Worm (Caenorhabditis elegans) whole organism, L4 larva: ENCODE data around the gene srx-17.

ENCODE experiments used
- F37D6.2 ChIP-seq: sonication (generic microtip); optimal IDR thresholded peaks from 2 replicates; lab custom pipeline; 2016; ENCODE audit warnings: mild to moderate bottlenecking, missing genetic modification characterization, missing compliant biosample characterization
- ama-1 ChIP-seq: fragments of 150-350 bp; optimal IDR thresholded peaks from 2 replicates; lab custom pipeline; 2014; ENCODE audit warnings: inconsistent platforms, mixed read lengths
- ces-1 ChIP-seq: fragments of 150-350 bp; sonication (generic microtip); optimal IDR thresholded peaks from 4 replicates; lab custom pipeline; 2014; ENCODE audit warnings: missing biosample characterization, missing genetic modification reagents, missing genetic modification characterization
- lim-7 ChIP-seq: fragments of 200-800 bp; sonication (Bioruptor generic); IDR thresholded peaks from 2 replicates; pipeline ENCODE4 v1.3.6; 2022; ENCODE audit warnings: missing genetic modification characterization, missing compliant biosample characterization
- lin-15B ChIP-seq: fragments of 150-350 bp; sonication (generic microtip); optimal IDR thresholded peaks from 3 replicates; lab custom pipeline; 2014; ENCODE audit warnings: missing biosample characterization, missing genetic modification characterization
- lin-29 ChIP-seq: fragments of 200-800 bp; sonication (Bioruptor generic); IDR thresholded peaks from 2 replicates; pipeline ENCODE4 v1.3.6; 2022; ENCODE audit warnings: missing genetic modification reagents, missing genetic modification characterization, missing compliant biosample characterization
- lin-39 ChIP-seq: fragments of 150-350 bp; optimal IDR thresholded peaks from 2 replicates; lab custom pipeline; 2014; ENCODE audit warnings: missing biosample characterization, missing genetic modification reagents, missing genetic modification characterization

- TF ChIP-seq lin-39 (tag; lab: Kevin White, UChicago) (no peak), lin-15B (tag; lab: Kevin White, UChicago) (no peak), F37D6.2 (tag; lab: Kevin White, UChicago) (no peak), ces-1 (GFP tag; lab: Kevin White, UChicago) (no peak), lim-7 (no peak), lin-29 (GFP tag; lab: Robert Waterston, UW) (no peak), ama-1 (lab: Kevin White, UChicago) (no peak)
Measured at ce11 chrV:13863700-13864099, 22.7 kb downstream of the srx-17 start.
